Worm (Caenorhabditis elegans) whole organism, L3 larva: ENCODE data around the gene agmo-1.

ENCODE experiments used
- R02D3.7 ChIP-seq: fragments of 150-350 bp; optimal IDR thresholded peaks from 2 replicates; lab custom pipeline; 2014; ENCODE audit warnings: missing biosample characterization, missing genetic modification characterization
- ZK546.5 ChIP-seq: sonication (generic microtip); optimal IDR thresholded peaks from 2 replicates; lab custom pipeline; 2017; ENCODE audit warnings: missing biosample characterization, missing genetic modification characterization
- aly-2 ChIP-seq: fragments of 150-350 bp; optimal IDR thresholded peaks from 2 replicates; lab custom pipeline; 2014; ENCODE audit warnings: missing biosample characterization, missing genetic modification characterization
- ama-1 ChIP-seq: fragments of 150-350 bp; optimal IDR thresholded peaks from 2 replicates; lab custom pipeline; 2018
- ceh-82 ChIP-seq: fragments of 150-350 bp; optimal IDR thresholded peaks from 2 replicates; lab custom pipeline; 2014; ENCODE audit warnings: missing biosample characterization, missing genetic modification characterization
- daf-12 ChIP-seq: fragments of 150-350 bp; optimal IDR thresholded peaks from 2 replicates; lab custom pipeline; 2014; ENCODE audit warnings: missing biosample characterization, missing genetic modification reagents, missing genetic modification characterization
- egl-5 ChIP-seq: fragments of 150-350 bp; optimal IDR thresholded peaks from 2 replicates; lab custom pipeline; 2017; ENCODE audit warnings: missing biosample characterization, missing genetic modification reagents, missing genetic modification characterization, inconsistent platforms
- elt-2 ChIP-seq: sonication (generic microtip); optimal IDR thresholded peaks from 2 replicates; lab custom pipeline; 2016; ENCODE audit warnings: missing genetic modification reagents, mild to moderate bottlenecking, missing genetic modification characterization, missing compliant biosample characterization
- fkh-10 ChIP-seq: sonication (generic microtip); optimal IDR thresholded peaks from 2 replicates; lab custom pipeline; 2017; ENCODE audit warnings: missing biosample characterization, missing genetic modification reagents, missing genetic modification characterization
- fkh-2 ChIP-seq: fragments of 150-350 bp; optimal IDR thresholded peaks from 2 replicates; lab custom pipeline; 2014; ENCODE audit warnings: missing biosample characterization, missing genetic modification reagents, missing genetic modification characterization
- fos-1 ChIP-seq: fragments of 150-350 bp; optimal IDR thresholded peaks from 2 replicates; lab custom pipeline; 2014; ENCODE audit warnings: missing biosample characterization, missing genetic modification characterization
- hmg-11 ChIP-seq: sonication (generic microtip); optimal IDR thresholded peaks from 2 replicates; lab custom pipeline; 2016; ENCODE audit warnings: missing genetic modification characterization, missing compliant biosample characterization
- jun-1 ChIP-seq: fragments of 150-350 bp; optimal IDR thresholded peaks from 2 replicates; lab custom pipeline; 2014; ENCODE audit warnings: missing biosample characterization, missing genetic modification reagents, missing genetic modification characterization
- lin-15B ChIP-seq: fragments of 150-350 bp; optimal IDR thresholded peaks from 2 replicates; lab custom pipeline; 2014; ENCODE audit warnings: missing biosample characterization, missing genetic modification characterization
- lsy-12 ChIP-seq: sonication (generic microtip); optimal IDR thresholded peaks from 2 replicates; lab custom pipeline; 2016; ENCODE audit warnings: mild to moderate bottlenecking, missing genetic modification characterization, missing compliant biosample characterization
- mdl-1 ChIP-seq: fragments of 150-350 bp; optimal IDR thresholded peaks from 2 replicates; lab custom pipeline; 2014; ENCODE audit warnings: missing biosample characterization, missing genetic modification characterization
- nfya-1 ChIP-seq: sonication (generic microtip); optimal IDR thresholded peaks from 2 replicates; lab custom pipeline; 2017; ENCODE audit warnings: missing genetic modification characterization, mild to moderate bottlenecking, missing compliant biosample characterization, antibody characterized with exemption, moderate library complexity; ENCODE audit not compliant: insufficient read depth
- nhr-11 ChIP-seq: fragments of 150-350 bp; optimal IDR thresholded peaks from 2 replicates; lab custom pipeline; 2014; ENCODE audit warnings: missing biosample characterization, missing genetic modification characterization
- nhr-23 ChIP-seq: fragments of 150-350 bp; optimal IDR thresholded peaks from 2 replicates; lab custom pipeline; 2014; ENCODE audit warnings: missing biosample characterization, missing genetic modification reagents, missing genetic modification characterization
- nhr-28 ChIP-seq: fragments of 150-350 bp; optimal IDR thresholded peaks from 2 replicates; lab custom pipeline; 2014; ENCODE audit warnings: missing biosample characterization, missing genetic modification characterization
- nhr-43 ChIP-seq: sonication (generic microtip); optimal IDR thresholded peaks from 2 replicates; lab custom pipeline; 2016; ENCODE audit warnings: mild to moderate bottlenecking, missing genetic modification characterization, missing compliant biosample characterization; ENCODE audit not compliant: poor library complexity, severe bottlenecking
- nhr-67 ChIP-seq: fragments of 150-350 bp; optimal IDR thresholded peaks from 2 replicates; lab custom pipeline; 2014; ENCODE audit warnings: missing biosample characterization, missing genetic modification characterization
- nhr-76 ChIP-seq: fragments of 150-350 bp; sonication (generic microtip); optimal IDR thresholded peaks from 5 replicates; lab custom pipeline; 2014; ENCODE audit warnings: missing biosample characterization, missing genetic modification characterization
- pha-4 ChIP-seq: fragments of 150-350 bp; optimal IDR thresholded peaks from 2 replicates; lab custom pipeline; 2014; ENCODE audit warnings: missing biosample characterization, missing genetic modification reagents, missing genetic modification characterization
- pqm-1 ChIP-seq: fragments of 150-350 bp; optimal IDR thresholded peaks from 2 replicates; lab custom pipeline; 2017; ENCODE audit warnings: missing biosample characterization, missing genetic modification characterization, inconsistent platforms
- skn-1 ChIP-seq: fragments of 150-350 bp; optimal IDR thresholded peaks from 2 replicates; lab custom pipeline; 2014; ENCODE audit warnings: missing biosample characterization, missing genetic modification characterization
- snpc-4 ChIP-seq: fragments of 150-350 bp; optimal IDR thresholded peaks from 2 replicates; lab custom pipeline; 2014; ENCODE audit warnings: missing biosample characterization, missing genetic modification characterization
- unc-39 ChIP-seq: sonication (generic microtip); optimal IDR thresholded peaks from 4 replicates; lab custom pipeline; 2017; ENCODE audit warnings: missing biosample characterization, missing genetic modification characterization
- ztf-4 ChIP-seq: fragments of 150-350 bp; optimal IDR thresholded peaks from 2 replicates; lab custom pipeline; 2014; ENCODE audit warnings: missing biosample characterization, missing genetic modification characterization

Gene agmo-1

ce11 chrIII:12841328-12841727 lies 43.0 kb upstream of the agmo-1 start (continued):
- peak; percentile 4 for TF ChIP-seq lsy-12 (tag; lab: Kevin White, UChicago)
- TF ChIP-seq R02D3.7 (tag; lab: Kevin White, UChicago), result peak; percentile 60
- TF ChIP-seq ztf-4 (tag; lab: Kevin White, UChicago), result no peak
- peak; percentile 57 for TF ChIP-seq pha-4 (tag; lab: Kevin White, UChicago)
- peak; percentile 79 for TF ChIP-seq hmg-11 (tag; lab: Kevin White, UChicago)
- peak; percentile 54 for TF ChIP-seq snpc-4 (tag; lab: Kevin White, UChicago)
- TF ChIP-seq egl-5 (tag; lab: Kevin White, UChicago), result no peak
- peak; percentile 74 for TF ChIP-seq mdl-1
- peak; percentile 93 for TF ChIP-seq nhr-23 (tag; lab: Kevin White, UChicago)
- peak; percentile 69 for TF ChIP-seq lin-15B (tag; lab: Kevin White, UChicago)

ce11 chrIII:12840204-12840603 lies 41.8 kb upstream of the agmo-1 start:
- TF ChIP-seq nhr-11, result no peak
- no peak for TF ChIP-seq fkh-2
- TF ChIP-seq nhr-67, result no peak
- no peak for TF ChIP-seq nfya-1
- TF ChIP-seq nhr-28 (tag; lab: Kevin White, UChicago), result no peak
- no peak for TF ChIP-seq fos-1 (tag; lab: Kevin White, UChicago)
- TF ChIP-seq, all 47 proteins: peak for 0

- TF ChIP-seq mdl-1 (peak; percentile 58), nhr-23 (tag; lab: Kevin White, UChicago) (peak; percentile 29), aly-2 (tag; lab: Kevin White, UChicago) (no peak), pha-4 (tag; lab: Kevin White, UChicago) (peak; percentile 6), fkh-10 (no peak), skn-1 (no peak), nfya-1 (peak; percentile 31), egl-5 (tag; lab: Kevin White, UChicago) (no peak), elt-2 (tag; lab: Kevin White, UChicago) (peak; percentile 74), pqm-1 (tag; lab: Kevin White, UChicago) (peak; percentile 40), hmg-11 (tag; lab: Kevin White, UChicago) (peak; percentile 19), nhr-43 (tag; lab: Kevin White, UChicago) (peak; percentile 37), jun-1 (peak; percentile 8), fos-1 (tag; lab: Kevin White, UChicago) (no peak), daf-12 (tag; lab: Kevin White, UChicago) (no peak)
- TF ChIP-seq, all 47 proteins: peak for 9
These were observed 40.6 kb upstream of the agmo-1 start, which contains the start of gene Y37D8A.4 for ce11 chrIII:12838913-12839366. Gene Y37D8A.4 (minus strand): TSS chrIII:12838963.

- TF ChIP-seq nhr-23 (tag; lab: Kevin White, UChicago), result no peak
- TF ChIP-seq lin-15B (tag; lab: Kevin White, UChicago), result peak; percentile 5
- TF ChIP-seq snpc-4 (tag; lab: Kevin White, UChicago), result no peak
- no peak for TF ChIP-seq hmg-11 (tag; lab: Kevin White, UChicago)
- no peak for TF ChIP-seq ZK546.5 (tag; lab: Kevin White, UChicago)
- TF ChIP-seq nfya-1, result peak; percentile 94
These were observed 39.9 kb upstream of the agmo-1 start for ce11 chrIII:12838299-12838698.

- TF ChIP-seq R02D3.7 (tag; lab: Kevin White, UChicago) (peak; percentile 55), hmg-11 (tag; lab: Kevin White, UChicago) (no peak), egl-5 (tag; lab: Kevin White, UChicago) (no peak), ama-1 (lab: Kevin White, UChicago) (peak; percentile 63)
These were observed 38.4 kb upstream of the agmo-1 start for ce11 chrIII:12836742-12837285.

- TF ChIP-seq elt-2 (tag; lab: Kevin White, UChicago) (peak; percentile 53), ceh-82 (tag; lab: Kevin White, UChicago) (no peak), nhr-11 (no peak), unc-39 (tag; lab: Kevin White, UChicago) (no peak), nhr-76 (tag; lab: Kevin White, UChicago) (no peak), nhr-28 (tag; lab: Kevin White, UChicago) (no peak), pqm-1 (tag; lab: Kevin White, UChicago) (no peak)
These were observed 34.7 kb upstream of the agmo-1 start for ce11 chrIII:12833079-12833478.
